Fruit fly (Drosophila melanogaster): ENCODE measurements around the gene CG11983.

CG11983 gene

dm6 chr3R:9053021-9053420, 44.9 kb downstream of the CG11983 start:
- TF ChIP-seq CG13424 (tag; optimal IDR thresholded peaks at IDR 0.05) (peak; percentile 3), CG2116 (GFP tag; optimal IDR thresholded peaks at IDR 0.05) (no peak), CG10366 (GFP tag; IDR thresholded peaks at IDR 0.05) (no peak), CG1832 (GFP tag; optimal IDR thresholded peaks at IDR 0.05) (no peak), BtbVII (GFP tag; optimal IDR thresholded peaks at IDR 0.05) (peak; percentile 4), Usf (GFP tag; optimal IDR thresholded peaks at IDR 0.05) (no peak), ro (GFP tag; IDR thresholded peaks at IDR 0.05) (no peak), CG17361 (GFP tag; IDR thresholded peaks at IDR 0.05) (no peak), tin (GFP tag; optimal IDR thresholded peaks at IDR 0.05) (peak; percentile 27), HLH4C (GFP tag; IDR thresholded peaks at IDR 0.05; ENCODE audit: partially characterized antibody) (no peak), CG2875 (GFP tag; optimal IDR thresholded peaks at IDR 0.05) (no peak), CG5180 (GFP tag; optimal IDR thresholded peaks at IDR 0.05) (no peak), amos (GFP tag; IDR thresholded peaks at IDR 0.05; ENCODE audit: partially characterized antibody) (no peak), Vsx1 (GFP tag; optimal IDR thresholded peaks at IDR 0.05) (peak; percentile 65), bigmax (GFP tag; optimal IDR thresholded peaks at IDR 0.05) (peak; percentile 37), Deaf1 (tag; optimal IDR thresholded peaks at IDR 0.05) (peak; percentile 52), chinmo (GFP tag; IDR thresholded peaks at IDR 0.05; ENCODE audit: partially characterized antibody) (no peak), en (GFP tag; optimal IDR thresholded peaks at IDR 0.05) (no peak), CG6175 (GFP tag; IDR thresholded peaks at IDR 0.05) (no peak), Nf-YA (GFP tag; IDR thresholded peaks at IDR 0.05) (no peak), Chrac-16 (GFP tag; optimal IDR thresholded peaks at IDR 0.05) (peak; percentile 35), CG6654 (GFP tag; optimal IDR thresholded peaks at IDR 0.05) (no peak), CG3995 (GFP tag; optimal IDR thresholded peaks at IDR 0.05) (no peak), CG13624 (GFP tag; optimal IDR thresholded peaks at IDR 0.05) (peak; percentile 81), CG10267 (tag; optimal IDR thresholded peaks at IDR 0.05) (no peak), CG9727 (GFP tag; optimal IDR thresholded peaks at IDR 0.05) (peak; percentile 30), CG13287 (GFP tag; IDR thresholded peaks at IDR 0.05; ENCODE audit: partially characterized antibody) (no peak), bcd (GFP tag; optimal IDR thresholded peaks at IDR 0.05) (no peak), CG8281 (tag; optimal IDR thresholded peaks at IDR 0.05) (no peak), zf30C (GFP tag; optimal IDR thresholded peaks at IDR 0.05) (peak; percentile 46), hb (GFP tag; IDR thresholded peaks at IDR 0.05; ENCODE audit: partially characterized antibody) (no peak), NC2α (GFP tag; optimal IDR thresholded peaks at IDR 0.05) (peak; percentile 33), eyg (GFP tag; optimal IDR thresholded peaks at IDR 0.05) (peak; percentile 46), CG4820 (GFP tag; optimal IDR thresholded peaks at IDR 0.05) (no peak), CG8388 (GFP tag; optimal IDR thresholded peaks at IDR 0.05) (no peak), row (GFP tag; IDR thresholded peaks at IDR 0.05) (no peak), p53 (GFP tag; optimal IDR thresholded peaks at IDR 0.05) (no peak), H15 (GFP tag; IDR thresholded peaks at IDR 0.05) (no peak), vvl (GFP tag; IDR thresholded peaks at IDR 0.05) (no peak), jing (GFP tag; optimal IDR thresholded peaks at IDR 0.05) (no peak), Dip2 (GFP tag; IDR thresholded peaks at IDR 0.05) (no peak), crol (GFP tag; IDR thresholded peaks at IDR 0.05) (no peak), CG10431 (GFP tag; optimal IDR thresholded peaks at IDR 0.05) (no peak), CrebB (tag; optimal IDR thresholded peaks at IDR 0.05) (peak; percentile 74), CG2678 (tag; optimal IDR thresholded peaks at IDR 0.05) (peak; percentile 46), CG18764 (GFP tag; optimal IDR thresholded peaks at IDR 0.05) (no peak), Oli (tag; optimal IDR thresholded peaks at IDR 0.05) (no peak), gro (GFP tag; optimal IDR thresholded peaks at IDR 0.05) (peak; percentile 73), dmrt11E (tag; optimal IDR thresholded peaks at IDR 0.05) (no peak), otp (GFP tag; IDR thresholded peaks at IDR 0.05) (no peak), CG11398 (GFP tag; optimal IDR thresholded peaks at IDR 0.05) (peak; percentile 32)

Data from whole organism, embryonic.